Fruit fly (Drosophila melanogaster) whole organism: ENCODE results near the gene CG12253.

ENCODE experiments used
- Dll ChIP-seq: fragments of >200 bp; optimal IDR thresholded peaks from 2 replicates; lab custom pipeline; 2017
- pan ChIP-seq: fragments of >200 bp; optimal IDR thresholded peaks from 2 replicates; lab custom pipeline; 2017
- psq ChIP-seq: fragments of >200 bp; optimal IDR thresholded peaks from 2 replicates; lab custom pipeline; 2017

- TF ChIP-seq psq (lab: Kevin White, UChicago) (no peak), Dll (no peak), pan (lab: Kevin White, UChicago) (no peak)
Measured at dm6 chr2L:11004674-11005045, 17.1 kb downstream of the CG12253 start, which contains the start of gene Nup154.
